Fruit fly (Drosophila melanogaster): Measurements from ENCODE around the gene CG13282.

The CG13282 gene

DNA sequence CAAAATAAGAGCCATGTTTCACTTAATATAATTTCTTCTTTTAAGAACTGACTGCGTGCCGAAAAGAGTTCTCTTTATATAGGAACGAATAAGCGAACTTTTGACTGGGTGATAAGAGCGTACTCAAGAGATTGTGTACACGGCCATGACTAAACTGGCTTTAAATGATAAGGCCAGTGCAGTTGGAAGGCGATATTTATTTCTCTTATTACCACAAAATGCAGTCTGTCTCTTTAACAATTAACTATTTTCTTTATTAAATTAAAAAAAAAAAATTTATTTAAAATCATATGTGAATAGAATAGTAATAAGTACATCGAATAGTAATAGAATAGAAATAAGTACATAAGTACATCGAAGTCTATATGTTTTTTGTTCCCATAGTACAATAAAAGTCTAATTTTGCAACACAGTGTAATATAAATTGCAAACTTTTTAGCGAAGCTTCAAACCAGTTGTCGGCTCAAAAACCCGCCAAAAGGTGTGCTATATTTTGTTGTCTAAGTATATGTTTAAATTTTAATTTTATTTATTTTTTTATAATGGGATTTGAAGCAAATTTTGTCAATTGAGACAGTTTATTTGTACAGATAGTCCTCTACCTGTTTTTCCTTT lies 18.1 kb upstream of the CG13282 start, which contains the start of gene CG31810 (continued):
- TF ChIP-seq CG17829 (tag; optimal IDR thresholded peaks at IDR 0.05) (peak; percentile 2), CG31441 (GFP tag; IDR thresholded peaks at IDR 0.05) (peak; percentile 32; the same call in 1 of the 2 replicates), Hmr (GFP tag; optimal IDR thresholded peaks at IDR 0.05) (peak; percentile 19), gcm (GFP tag; optimal IDR thresholded peaks at IDR 0.05) (peak; percentile 12), CG3163 (GFP tag; optimal IDR thresholded peaks at IDR 0.05) (peak; percentile 76), croc (GFP tag; conservative IDR thresholded peaks at IDR 0.05) (no peak), PHDP (tag; optimal IDR thresholded peaks at IDR 0.05) (peak; percentile 26), Med (GFP tag) (peak; percentile 11), B-H2 (GFP tag; optimal IDR thresholded peaks at IDR 0.05) (no peak), CG12391 (tag; optimal IDR thresholded peaks at IDR 0.05) (peak; percentile 17), CG2678 (tag; optimal IDR thresholded peaks at IDR 0.05) (peak; percentile 30), Fer1 (GFP tag; optimal IDR thresholded peaks at IDR 0.05) (peak; percentile 8), Hr51 (GFP tag; optimal IDR thresholded peaks at IDR 0.05) (peak in 1 of 2 experiments; percentile 21), CG2120 (GFP tag; optimal IDR thresholded peaks at IDR 0.05) (no peak)

DNA sequence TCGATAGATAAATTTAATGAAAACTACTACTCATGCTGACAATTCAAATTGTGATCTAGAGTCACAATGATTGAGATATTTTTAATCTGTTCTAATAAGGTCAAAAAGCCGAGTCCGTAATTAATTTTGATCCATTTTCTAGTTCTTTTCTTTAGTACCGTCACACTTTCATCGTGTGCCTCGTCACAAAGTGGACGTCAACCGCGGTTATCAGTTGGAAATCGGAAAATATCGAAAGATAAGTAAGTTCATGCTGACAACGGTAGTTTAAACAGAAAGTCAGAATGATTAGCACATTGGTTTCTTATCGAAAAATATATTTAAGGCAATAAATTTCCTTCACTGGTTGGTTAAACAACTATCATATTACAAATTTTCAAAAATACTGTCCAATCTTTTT lies 16.1 kb upstream of the CG13282 start:
- TF ChIP-seq grn (GFP tag; optimal IDR thresholded peaks at IDR 0.05) (peak; percentile 51), CoRest (tag; optimal IDR thresholded peaks at IDR 0.05) (no peak), Elba2 (GFP tag; optimal IDR thresholded peaks at IDR 0.05) (no peak), cad (GFP tag; optimal IDR thresholded peaks at IDR 0.05) (no peak), Meics (GFP tag; optimal IDR thresholded peaks at IDR 0.05) (peak; percentile 90), sqz (GFP tag; optimal IDR thresholded peaks at IDR 0.05) (no peak), aop (GFP tag; IDR thresholded peaks at IDR 0.05) (no peak), exex (tag; optimal IDR thresholded peaks at IDR 0.05) (peak; percentile 35), GATAe (GFP tag; conservative IDR thresholded peaks at IDR 0.05) (0 out of 2 replicates have a peak, but pooled peaks have one; percentile 15), lmd (GFP tag; IDR thresholded peaks at IDR 0.05) (no peak), zen2 (GFP tag; IDR thresholded peaks at IDR 0.05; ENCODE audit: partially characterized antibody) (no peak)

DNA sequence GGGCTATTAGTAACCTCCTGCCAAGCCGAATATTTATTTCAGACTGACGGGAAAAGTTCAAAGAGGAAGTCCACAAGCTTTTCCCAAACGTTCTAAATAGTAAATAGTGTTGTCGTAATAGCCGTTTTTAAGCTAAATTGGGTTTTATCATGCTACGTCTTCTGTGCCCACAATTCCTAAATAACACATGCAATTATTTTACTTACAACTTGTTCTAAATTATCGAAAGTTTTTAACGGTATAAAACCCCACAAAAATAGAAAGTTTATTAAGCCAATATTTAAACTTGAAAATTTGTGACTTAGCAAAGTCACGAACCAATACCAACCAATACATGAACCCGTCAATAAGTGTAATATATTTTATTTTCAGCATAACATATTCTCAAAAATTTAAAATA lies 14.4 kb upstream of the CG13282 start, which contains the start of gene CG13284:
CG13284 (minus strand) TSS at position 47 of the 400 bp plus-strand sequence.
- TF ChIP-seq sd (tag; optimal IDR thresholded peaks at IDR 0.05) = no peak
- peak; percentile 13 for TF ChIP-seq Myb (GFP tag; optimal IDR thresholded peaks at IDR 0.05)
- TF ChIP-seq CG6813 (GFP tag; optimal IDR thresholded peaks at IDR 0.05) = no peak
- TF ChIP-seq CG10543 (GFP tag; optimal IDR thresholded peaks at IDR 0.05) = no peak
- TF ChIP-seq NC2α (GFP tag; optimal IDR thresholded peaks at IDR 0.05) = no peak
- peak; percentile 15; the same call in 1 of the 2 replicates for TF ChIP-seq E2f2 (GFP tag; IDR thresholded peaks at IDR 0.05)
- TF ChIP-seq hbn (GFP tag; IDR thresholded peaks at IDR 0.05; ENCODE audit: partially characterized antibody) = no peak
- TF ChIP-seq exex (tag; optimal IDR thresholded peaks at IDR 0.05) = peak; percentile 1
- no peak for TF ChIP-seq knrl (GFP tag; IDR thresholded peaks at IDR 0.05; ENCODE audit: partially characterized antibody)
- TF ChIP-seq seq (GFP tag; IDR thresholded peaks at IDR 0.05) = no peak
- TF ChIP-seq CG12155 (GFP tag; optimal IDR thresholded peaks at IDR 0.05) = no peak
- no peak for TF ChIP-seq CG15479 (GFP tag; optimal IDR thresholded peaks at IDR 0.05)
- 0 out of 2 replicates have a peak, but pooled peaks have one; percentile 8 for TF ChIP-seq HLH3B (GFP tag; IDR thresholded peaks at IDR 0.05)
- peak; percentile 22 for TF ChIP-seq stwl (tag; optimal IDR thresholded peaks at IDR 0.05)
- no peak for TF ChIP-seq CG16815 (GFP tag; optimal IDR thresholded peaks at IDR 0.05)
- TF ChIP-seq CG9817 (tag; optimal IDR thresholded peaks at IDR 0.05) = no peak
- TF ChIP-seq gem (tag; optimal IDR thresholded peaks at IDR 0.05) = peak; percentile 1
- peak; percentile 57; the same call in 2 of the 3 replicates for TF ChIP-seq row (GFP tag; IDR thresholded peaks at IDR 0.05)
- peak; percentile 28 for TF ChIP-seq pita (GFP tag; optimal IDR thresholded peaks at IDR 0.05)
- TF ChIP-seq Sry-β (GFP tag; optimal IDR thresholded peaks at IDR 0.05) = peak; percentile 82
- peak; percentile 87 for TF ChIP-seq onecut (GFP tag; IDR thresholded peaks at IDR 0.05)
- no peak for TF ChIP-seq z (GFP tag; IDR thresholded peaks at IDR 0.05)
- TF ChIP-seq CTCF (GFP tag; optimal IDR thresholded peaks at IDR 0.05) = peak; percentile 46
- 0 out of 3 replicates have a peak, but pooled peaks have one; percentile 53 for TF ChIP-seq CG2199 (GFP tag; IDR thresholded peaks at IDR 0.05)
